Fruit fly (Drosophila melanogaster) whole organism, adult: Measurements from ENCODE around the gene CNPYb.
A peak's percentile ranks its signal among the peaks of the same experiment; 100 is the strongest.

ENCODE experiments used
- CG11617 ChIP-seq: fragments of 200-800 bp; sonication (Bioruptor generic); optimal IDR thresholded peaks from 2 replicates; lab custom pipeline; 2017; ENCODE audit warnings: mild to moderate bottlenecking, missing biosample characterization, missing genetic modification reagents, missing genetic modification characterization
- CG12768 ChIP-seq: fragments of 200-800 bp; sonication (Bioruptor generic); optimal IDR thresholded peaks from 2 replicates; lab custom pipeline; 2017; ENCODE audit warnings: missing biosample characterization, missing genetic modification characterization, mild to moderate bottlenecking, moderate library complexity, missing genetic modification reagents
- CG14711 ChIP-seq: fragments of 200-800 bp; sonication (Bioruptor generic); optimal IDR thresholded peaks from 2 replicates; lab custom pipeline; 2018; ENCODE audit warnings: missing biosample characterization, mild to moderate bottlenecking, missing genetic modification characterization, moderate library complexity
- CG1620 ChIP-seq: fragments of 200-800 bp; sonication (Bioruptor generic); optimal IDR thresholded peaks from 2 replicates; lab custom pipeline; 2016; ENCODE audit warnings: missing biosample characterization, missing genetic modification characterization
- CG33017 ChIP-seq: fragments of 200-800 bp; sonication (Bioruptor generic); optimal IDR thresholded peaks from 2 replicates; lab custom pipeline; 2018; ENCODE audit warnings: missing biosample characterization, mild to moderate bottlenecking, missing genetic modification characterization, moderate library complexity
- CG5204 ChIP-seq: fragments of 200-800 bp; sonication (Bioruptor generic); optimal IDR thresholded peaks from 2 replicates; lab custom pipeline; 2016; ENCODE audit warnings: missing biosample characterization, missing genetic modification characterization
- CG7045 ChIP-seq: fragments of 200-800 bp; sonication (Bioruptor generic); optimal IDR thresholded peaks from 2 replicates; lab custom pipeline; 2017; ENCODE audit warnings: missing biosample characterization, mild to moderate bottlenecking, missing genetic modification characterization
- CG7101 ChIP-seq: fragments of 200-800 bp; sonication (Bioruptor generic); optimal IDR thresholded peaks from 2 replicates; lab custom pipeline; 2018; ENCODE audit warnings: missing biosample characterization, mild to moderate bottlenecking, missing genetic modification characterization, moderate library complexity
- Clk ChIP-seq: fragments of 200-800 bp; sonication (Bioruptor generic); optimal IDR thresholded peaks from 2 replicates; lab custom pipeline; 2017; ENCODE audit warnings: missing biosample characterization, missing genetic modification characterization
- Crg-1 ChIP-seq: fragments of 200-800 bp; sonication (Bioruptor generic); optimal IDR thresholded peaks from 2 replicates; lab custom pipeline; 2016; ENCODE audit warnings: missing biosample characterization, missing genetic modification characterization
- Hr96 ChIP-seq: fragments of 200-800 bp; sonication (Bioruptor generic); optimal IDR thresholded peaks from 2 replicates; lab custom pipeline; 2016; ENCODE audit warnings: missing biosample characterization, missing genetic modification characterization
- Mnt ChIP-seq: fragments of 200-800 bp; sonication (Bioruptor generic); optimal IDR thresholded peaks from 2 replicates; lab custom pipeline; 2016; ENCODE audit warnings: missing biosample characterization, mild to moderate bottlenecking, missing genetic modification characterization
- bab1 ChIP-seq: fragments of 200-800 bp; sonication (Bioruptor generic); optimal IDR thresholded peaks from 3 replicates; lab custom pipeline; 2019; ENCODE audit warnings: missing biosample characterization, mild to moderate bottlenecking, missing genetic modification characterization, moderate library complexity
- cic ChIP-seq: fragments of 200-800 bp; sonication (Bioruptor generic); optimal IDR thresholded peaks from 2 replicates; lab custom pipeline; 2017; ENCODE audit warnings: missing biosample characterization, mild to moderate bottlenecking, missing genetic modification characterization, moderate library complexity
- cnc ChIP-seq, 2 experiments: fragments of >200 bp; optimal IDR thresholded peaks; 2 replicates each; lab custom pipeline; 2017
- kay ChIP-seq: fragments of 200-800 bp; sonication (Bioruptor generic); peaks from one replicate; lab custom pipeline; 2016; ENCODE audit warnings: missing biosample characterization, missing genetic modification characterization, borderline replicate concordance
- ovo ChIP-seq: fragments of 200-800 bp; sonication (Bioruptor generic); optimal IDR thresholded peaks from 2 replicates; lab custom pipeline; 2016; ENCODE audit warnings: missing biosample characterization, missing genetic modification characterization
- pad ChIP-seq: fragments of 200-800 bp; sonication (Bioruptor generic); optimal IDR thresholded peaks from 3 replicates; lab custom pipeline; 2017; ENCODE audit warnings: missing biosample characterization, missing genetic modification characterization, mild to moderate bottlenecking, moderate library complexity, missing genetic modification reagents
- tj ChIP-seq: fragments of 200-800 bp; sonication (Bioruptor generic); optimal IDR thresholded peaks from 3 replicates; lab custom pipeline; 2017; ENCODE audit warnings: missing biosample characterization, mild to moderate bottlenecking, missing genetic modification characterization, moderate library complexity
- toe ChIP-seq: fragments of 200-800 bp; sonication (Bioruptor generic); optimal IDR thresholded peaks from 2 replicates; lab custom pipeline; 2016; ENCODE audit warnings: missing biosample characterization, missing genetic modification characterization

CNPYb gene

DNA sequence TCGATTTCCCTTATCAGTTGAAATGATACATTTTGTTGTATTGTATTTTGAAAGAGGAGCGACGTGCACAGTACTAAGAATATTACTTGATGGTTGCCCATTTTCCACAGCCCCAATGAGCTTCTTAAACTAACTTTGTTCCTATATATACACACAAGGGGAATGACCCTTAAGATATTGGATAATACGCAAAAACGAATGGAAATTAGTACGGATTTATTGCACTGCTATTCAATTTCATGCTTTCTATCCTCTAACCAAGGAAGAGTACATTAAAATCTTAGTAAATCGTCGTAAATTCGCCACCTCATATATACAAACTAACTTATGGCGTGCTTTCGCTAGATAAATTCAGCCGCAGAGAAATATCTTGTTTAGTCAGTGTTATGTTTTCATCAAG is 44.1 kb downstream of the CNPYb start, which contains the start of gene Acp76A:
Gene Acp76A, minus strand, starts transcription at position 101 of the 400 bp plus-strand sequence.
- TF ChIP-seq Crg-1 (GFP tag; lab: Kevin White, UChicago) = no peak
- peak; percentile 2 for TF ChIP-seq kay (GFP tag; lab: Kevin White, UChicago)
- no peak for TF ChIP-seq bab1 (GFP tag; lab: Kevin White, UChicago)
- no peak for TF ChIP-seq CG1620 (GFP tag; lab: Kevin White, UChicago)

DNA sequence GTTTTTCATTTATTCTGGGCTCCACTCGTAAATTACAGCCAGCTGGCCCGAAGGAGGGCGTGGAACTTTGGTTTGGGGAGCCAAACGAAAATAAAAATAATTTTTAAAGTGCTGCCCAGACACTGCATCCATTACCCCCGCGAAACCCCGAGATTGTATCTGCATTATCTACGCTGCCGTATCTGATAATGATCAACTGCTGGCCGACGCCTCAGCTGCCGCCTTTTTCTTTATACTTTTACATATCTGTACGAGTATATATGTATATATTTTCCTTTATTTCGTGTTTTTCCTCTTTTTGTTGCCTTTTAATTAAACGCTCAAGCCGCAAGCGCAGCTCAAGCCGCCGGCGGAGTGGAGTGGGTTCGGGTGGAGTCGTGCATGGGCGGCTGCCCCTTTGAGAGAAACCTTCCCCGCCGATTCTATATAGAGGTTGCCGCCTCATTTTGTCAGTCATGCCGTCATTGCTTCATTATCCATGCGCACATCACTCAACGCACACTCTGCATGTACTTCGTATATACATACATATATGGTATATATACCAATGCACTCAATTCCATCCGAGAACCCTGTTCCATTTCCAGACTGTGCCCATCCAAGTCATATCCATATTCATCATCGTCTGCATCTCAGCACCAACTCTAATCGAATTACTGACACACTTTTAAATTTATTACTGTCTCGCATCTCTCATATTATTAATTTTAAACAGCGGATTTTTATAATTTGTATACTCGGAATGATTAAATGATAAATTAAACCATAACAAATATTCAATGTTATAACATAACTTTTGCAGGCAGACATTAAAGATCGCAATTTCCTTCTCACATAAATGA is 46.1 kb downstream of the CNPYb start:
- no peak for TF ChIP-seq CG5204 (GFP tag; lab: Kevin White, UChicago)
- TF ChIP-seq Mnt = no peak
- TF ChIP-seq toe = peak; percentile 7
- TF ChIP-seq CG7045 (GFP tag; lab: Kevin White, UChicago) = no peak
- no peak for TF ChIP-seq CG11617 (GFP tag; lab: Kevin White, UChicago)
- TF ChIP-seq kay (GFP tag; lab: Kevin White, UChicago) = no peak
- no peak for TF ChIP-seq CG12768
- TF ChIP-seq cnc (optimal IDR thresholded peaks at IDR 0.05; lab: Kevin White, UChicago) = no peak

DNA sequence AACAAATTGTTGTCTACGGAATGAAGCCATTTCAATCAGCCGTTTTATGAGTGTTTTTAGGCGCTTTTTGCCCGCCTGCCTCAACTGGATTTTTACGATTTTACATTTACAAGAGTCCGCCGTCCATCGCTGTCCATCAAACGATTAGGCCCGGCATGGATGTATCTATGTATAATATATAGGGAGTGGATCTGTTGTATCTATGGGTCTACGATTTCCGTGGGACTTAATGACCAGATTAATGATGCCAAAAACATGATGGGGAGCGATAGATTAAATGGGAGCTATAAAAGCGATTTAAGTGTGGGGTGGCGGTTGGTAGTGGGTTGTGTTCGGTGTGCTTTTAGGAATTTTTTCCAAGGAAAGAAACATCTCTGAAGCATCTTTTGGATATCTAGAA is 47.3 kb downstream of the CNPYb start:
- TF ChIP-seq CG7045 (GFP tag; lab: Kevin White, UChicago) (no peak), toe (no peak), CG5204 (GFP tag; lab: Kevin White, UChicago) (no peak), CG1620 (GFP tag; lab: Kevin White, UChicago) (no peak), ovo (GFP tag; lab: Kevin White, UChicago) (no peak), cic (GFP tag; lab: Kevin White, UChicago) (no peak), Hr96 (no peak), CG33017 (no peak), CG12768 (no peak)

DNA sequence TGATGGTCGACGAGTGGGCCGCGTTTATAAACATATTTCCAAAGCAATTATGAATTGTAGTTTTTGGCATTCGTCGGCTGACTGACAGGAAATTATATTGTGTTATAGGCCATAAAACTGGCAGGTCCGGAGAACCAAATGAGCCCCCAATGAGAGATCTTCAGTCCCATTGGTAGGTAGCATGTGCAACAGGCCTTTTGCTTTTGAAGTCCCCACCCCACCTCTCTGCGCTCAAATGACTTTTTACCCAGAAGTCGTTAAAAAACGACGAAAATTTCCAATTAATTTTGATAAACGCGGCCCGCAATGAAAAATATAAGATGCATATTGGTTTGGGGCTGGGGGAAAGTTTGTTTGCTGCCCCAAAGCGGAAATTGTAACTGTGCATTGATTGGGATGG is 47.8 kb downstream of the CNPYb start:
- TF ChIP-seq Mnt (no peak), Crg-1 (GFP tag; lab: Kevin White, UChicago) (no peak)

DNA sequence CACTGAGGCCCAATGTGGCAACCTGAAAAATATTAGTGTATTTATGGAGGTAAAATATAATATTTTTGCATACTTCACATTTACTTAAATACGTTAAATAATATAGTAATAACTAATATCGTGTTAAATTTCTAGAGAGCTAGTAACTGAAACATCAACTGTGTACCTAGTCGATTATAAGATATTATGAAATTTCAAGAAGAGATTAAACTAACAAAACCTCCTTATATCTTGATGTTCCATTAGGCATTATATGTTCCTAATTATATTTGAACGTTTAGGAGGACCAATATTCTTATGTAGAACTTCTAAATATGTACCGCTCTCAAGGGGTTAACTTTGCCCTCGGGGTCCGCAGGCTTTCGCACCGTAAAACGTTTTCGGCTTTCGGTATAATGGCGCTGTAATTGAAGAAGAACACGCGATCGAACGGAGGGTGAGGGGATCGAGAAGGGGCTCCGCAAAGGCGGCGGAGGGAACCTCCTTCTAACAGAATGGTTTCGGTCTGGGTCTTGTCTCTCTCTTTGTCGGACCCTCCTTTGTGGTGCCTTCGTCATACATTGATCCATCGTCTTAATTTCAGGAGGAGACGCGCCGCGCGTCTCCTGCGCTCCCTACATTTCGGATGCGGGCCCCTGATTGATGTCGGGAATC is 49.5 kb downstream of the CNPYb start:
- TF ChIP-seq tj (GFP tag; lab: Kevin White, UChicago) (no peak), CG12768 (no peak), CG7045 (GFP tag; lab: Kevin White, UChicago) (no peak), cnc (optimal IDR thresholded peaks at IDR 0.05; lab: Kevin White, UChicago) (no peak), toe (no peak), pad (GFP tag; lab: Kevin White, UChicago) (no peak), Crg-1 (GFP tag; lab: Kevin White, UChicago) (no peak), CG33017 (no peak), Mnt (no peak)

DNA sequence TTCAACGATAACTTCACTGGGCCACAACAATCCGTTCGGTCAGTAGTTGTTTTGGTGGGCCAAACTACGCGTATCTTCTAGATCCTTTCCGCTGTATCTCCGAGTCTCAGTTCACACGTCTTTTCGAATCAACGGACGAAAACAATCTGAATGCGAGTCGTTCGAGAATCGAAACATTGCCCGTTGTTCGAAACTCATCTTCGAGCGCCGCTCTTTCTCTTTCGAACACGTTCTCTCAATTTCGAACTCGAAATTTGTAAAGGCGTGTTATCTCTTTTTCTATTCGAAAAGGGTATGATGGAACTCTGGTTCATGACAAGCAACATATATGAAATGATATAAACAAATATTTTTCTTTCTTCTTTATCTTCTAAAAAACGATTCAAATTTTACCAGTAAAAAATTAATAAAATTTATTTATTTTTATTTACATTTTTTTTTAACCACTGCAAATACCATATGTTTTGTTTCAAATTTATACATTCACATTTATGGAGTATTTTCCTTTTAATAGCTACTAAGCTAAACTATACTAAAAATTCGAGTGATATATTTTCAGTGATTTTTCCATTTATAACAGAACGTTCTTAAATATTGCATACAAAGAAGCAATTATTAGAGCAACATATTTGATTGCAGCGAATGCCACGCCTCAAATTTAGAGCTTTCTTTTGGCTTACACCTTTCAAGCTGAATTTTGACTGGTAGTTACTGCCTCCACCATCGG is 50.6 kb downstream of the CNPYb start, which contains the start of gene nkd:
Gene nkd, minus strand, starts transcription at position 151 of the 727 bp plus-strand sequence.
- TF ChIP-seq cnc (optimal IDR thresholded peaks at IDR 0.05; lab: Kevin White, UChicago) (no peak), cic (GFP tag; lab: Kevin White, UChicago) (peak; percentile 67), CG7045 (GFP tag; lab: Kevin White, UChicago) (peak; percentile 50), tj (GFP tag; lab: Kevin White, UChicago) (no peak), CG5204 (GFP tag; lab: Kevin White, UChicago) (peak; percentile 52), kay (GFP tag; lab: Kevin White, UChicago) (peak; percentile 32), CG12768 (no peak), Hr96 (peak; percentile 19), CG1620 (GFP tag; lab: Kevin White, UChicago) (no peak), CG14711 (tag; lab: Kevin White, UChicago) (peak; percentile 73), bab1 (GFP tag; lab: Kevin White, UChicago) (peak; percentile 72), Mnt (peak; percentile 33), ovo (GFP tag; lab: Kevin White, UChicago) (no peak), CG7101 (peak; percentile 81), toe (peak; percentile 52), Clk (GFP tag; lab: Kevin White, UChicago) (no peak), CG33017 (peak; percentile 75), pad (GFP tag; lab: Kevin White, UChicago) (no peak), Crg-1 (GFP tag; lab: Kevin White, UChicago) (peak; percentile 11), CG11617 (GFP tag; lab: Kevin White, UChicago) (peak; percentile 45)
